Worm (Caenorhabditis elegans) whole organism, L4 larva: Measurements from ENCODE around the gene F52H3.11.
A peak's percentile ranks its signal among the peaks of the same experiment; 100 is the strongest.

Experiments
- D1046.2 ChIP-seq: fragments of 200-800 bp; sonication (Bioruptor generic); IDR thresholded peaks from 2 replicates; pipeline ENCODE4 v1.3.6; 2022; ENCODE audit warnings: missing genetic modification characterization, missing compliant biosample characterization
- Y5F2A.4 ChIP-seq: fragments of 200-800 bp; sonication (Bioruptor generic); optimal IDR thresholded peaks from 2 replicates; lab custom pipeline; 2018; ENCODE audit warnings: mild to moderate bottlenecking, missing genetic modification characterization, missing compliant biosample characterization
- aha-1 ChIP-seq: fragments of 150-350 bp; peaks from one replicate; lab custom pipeline; 2014; ENCODE audit warnings: missing biosample characterization, missing genetic modification characterization
- aly-2 ChIP-seq: sonication (generic microtip); optimal IDR thresholded peaks from 2 replicates; lab custom pipeline; 2018; ENCODE audit warnings: missing biosample characterization, missing genetic modification characterization
- arid-1 ChIP-seq: fragments of 200-800 bp; sonication (Bioruptor generic); conservative IDR thresholded peaks from 2 replicates; pipeline ENCODE4 v1.3.6; 2022; ENCODE audit warnings: missing genetic modification reagents, missing genetic modification characterization, missing compliant biosample characterization
- attf-4 ChIP-seq: sonication (generic microtip); optimal IDR thresholded peaks from 3 replicates; lab custom pipeline; 2017; ENCODE audit warnings: missing biosample characterization, missing genetic modification characterization
- ceh-32 ChIP-seq: sonication (generic microtip); optimal IDR thresholded peaks from 2 replicates; lab custom pipeline; 2016; ENCODE audit warnings: mild to moderate bottlenecking, missing genetic modification characterization, missing compliant biosample characterization; ENCODE audit not compliant: poor library complexity
- cey-2 ChIP-seq: sonication (generic microtip); optimal IDR thresholded peaks from 3 replicates; lab custom pipeline; 2017; ENCODE audit warnings: missing genetic modification characterization, mild to moderate bottlenecking, missing compliant biosample characterization, antibody characterized with exemption, borderline replicate concordance; ENCODE audit not compliant: insufficient read depth
- daf-19 ChIP-seq: fragments of 200-800 bp; sonication (Bioruptor generic); conservative IDR thresholded peaks from 2 replicates; pipeline ENCODE4 v1.3.6; 2022; ENCODE audit warnings: missing genetic modification characterization, missing compliant biosample characterization
- dmd-6 ChIP-seq: fragments of 200-800 bp; sonication (Bioruptor generic); IDR thresholded peaks from 2 replicates; pipeline ENCODE4 v1.3.6; 2022; ENCODE audit warnings: missing genetic modification reagents, missing genetic modification characterization, missing compliant biosample characterization
- dmd-8 ChIP-seq: fragments of 200-800 bp; sonication (Bioruptor generic); IDR thresholded peaks from 2 replicates; pipeline ENCODE4 v1.3.6; 2022; ENCODE audit warnings: missing genetic modification characterization, missing compliant biosample characterization
- dpl-1 ChIP-seq: fragments of 150-350 bp; optimal IDR thresholded peaks from 2 replicates; lab custom pipeline; 2014; ENCODE audit warnings: missing biosample characterization, missing genetic modification reagents, missing genetic modification characterization
- dve-1 ChIP-seq: sonication (generic microtip); optimal IDR thresholded peaks from 2 replicates; lab custom pipeline; 2017; ENCODE audit warnings: antibody characterized with exemption, mild to moderate bottlenecking, missing genetic modification characterization, missing compliant biosample characterization; ENCODE audit not compliant: insufficient read depth
- egl-27 ChIP-seq: sonication (generic microtip); optimal IDR thresholded peaks from 3 replicates; lab custom pipeline; 2017; ENCODE audit warnings: missing biosample characterization, missing genetic modification reagents, missing genetic modification characterization
- fkh-10 ChIP-seq: fragments of 150-350 bp; optimal IDR thresholded peaks from 2 replicates; lab custom pipeline; 2014; ENCODE audit warnings: missing biosample characterization, missing genetic modification reagents, missing genetic modification characterization
- hif-1 ChIP-seq, 2 experiments: sonication (generic microtip); optimal IDR thresholded peaks; 2 replicates each; lab custom pipeline; 2016 to 2017; ENCODE audit warnings: missing compliant biosample characterization in 2 of 2, missing genetic modification characterization in 2 of 2, missing genetic modification reagents in 2 of 2, missing genotype in 2 of 2, mild to moderate bottlenecking in 1 of 2
- hlh-11 ChIP-seq: fragments of 200-800 bp; sonication (Bioruptor generic); optimal IDR thresholded peaks from 2 replicates; lab custom pipeline; 2018; ENCODE audit warnings: mild to moderate bottlenecking, missing genetic modification characterization, missing compliant biosample characterization
- hlh-30 ChIP-seq: sonication (generic microtip); optimal IDR thresholded peaks from 2 replicates; lab custom pipeline; 2017; ENCODE audit warnings: antibody characterized with exemption, mild to moderate bottlenecking, missing genetic modification characterization, missing compliant biosample characterization; ENCODE audit not compliant: insufficient read depth
- lin-15B ChIP-seq: fragments of 150-350 bp; sonication (generic microtip); optimal IDR thresholded peaks from 3 replicates; lab custom pipeline; 2014; ENCODE audit warnings: missing biosample characterization, missing genetic modification characterization
- lin-39 ChIP-seq: fragments of 150-350 bp; optimal IDR thresholded peaks from 2 replicates; lab custom pipeline; 2014; ENCODE audit warnings: missing biosample characterization, missing genetic modification reagents, missing genetic modification characterization
- madf-9 ChIP-seq: fragments of 200-800 bp; sonication (Bioruptor generic); conservative IDR thresholded peaks from 2 replicates; pipeline ENCODE4 v1.3.6; 2022; ENCODE audit warnings: missing genetic modification reagents, missing genetic modification characterization, missing compliant biosample characterization
- mdt-29 ChIP-seq: fragments of 200-800 bp; sonication (Bioruptor generic); IDR thresholded peaks from 2 replicates; pipeline ENCODE4 v1.3.6; 2022; ENCODE audit warnings: missing genetic modification reagents, missing genetic modification characterization, missing compliant biosample characterization
- mxl-2 ChIP-seq: fragments of 200-800 bp; sonication (Bioruptor generic); conservative IDR thresholded peaks from 2 replicates; pipeline ENCODE4 v1.3.6; 2022; ENCODE audit warnings: missing genetic modification reagents, missing genetic modification characterization, missing compliant biosample characterization
- mxl-3 ChIP-seq: fragments of 200-800 bp; sonication (Bioruptor generic); optimal IDR thresholded peaks from 2 replicates; lab custom pipeline; 2018; ENCODE audit warnings: mild to moderate bottlenecking, missing genetic modification characterization, missing compliant biosample characterization
- nhr-10 ChIP-seq: fragments of 150-350 bp; optimal IDR thresholded peaks from 2 replicates; lab custom pipeline; 2014; ENCODE audit warnings: missing biosample characterization, missing genetic modification characterization
- nhr-102 ChIP-seq: sonication (generic microtip); optimal IDR thresholded peaks from 2 replicates; lab custom pipeline; 2016; ENCODE audit warnings: mild to moderate bottlenecking, missing genetic modification characterization, moderate library complexity, missing compliant biosample characterization
- nhr-11 ChIP-seq: fragments of 150-350 bp; optimal IDR thresholded peaks from 2 replicates; lab custom pipeline; 2014; ENCODE audit warnings: missing biosample characterization, missing genetic modification characterization
- nhr-237 ChIP-seq: sonication (generic microtip); optimal IDR thresholded peaks from 2 replicates; lab custom pipeline; 2017; ENCODE audit warnings: missing biosample characterization, missing genetic modification characterization
- nhr-25 ChIP-seq: sonication (generic microtip); optimal IDR thresholded peaks from 2 replicates; lab custom pipeline; 2017; ENCODE audit warnings: missing genetic modification characterization, mild to moderate bottlenecking, missing compliant biosample characterization, antibody characterized with exemption, moderate library complexity, borderline replicate concordance; ENCODE audit not compliant: insufficient read depth
- nhr-28 ChIP-seq: fragments of 150-350 bp; optimal IDR thresholded peaks from 2 replicates; lab custom pipeline; 2014; ENCODE audit warnings: missing biosample characterization, missing genetic modification characterization
- nhr-42 ChIP-seq: fragments of 200-800 bp; sonication (Bioruptor generic); IDR thresholded peaks from 2 replicates; pipeline ENCODE4 v1.3.6; 2022; ENCODE audit warnings: missing genetic modification characterization, missing compliant biosample characterization
- nhr-6 ChIP-seq: fragments of 150-350 bp; optimal IDR thresholded peaks from 2 replicates; lab custom pipeline; 2014; ENCODE audit warnings: missing biosample characterization, missing genetic modification characterization
- nhr-76 ChIP-seq: fragments of 150-350 bp; optimal IDR thresholded peaks from 2 replicates; lab custom pipeline; 2014; ENCODE audit warnings: missing biosample characterization, missing genetic modification characterization
- sdz-12 ChIP-seq: fragments of 200-800 bp; sonication (Bioruptor generic); optimal IDR thresholded peaks from 2 replicates; lab custom pipeline; 2018; ENCODE audit warnings: mild to moderate bottlenecking, missing genetic modification characterization, missing compliant biosample characterization
- skn-1 ChIP-seq: fragments of 150-350 bp; optimal IDR thresholded peaks from 2 replicates; lab custom pipeline; 2014; ENCODE audit warnings: missing biosample characterization, missing genetic modification characterization
- snpc-4 ChIP-seq: fragments of 150-350 bp; optimal IDR thresholded peaks from 2 replicates; lab custom pipeline; 2014; ENCODE audit warnings: missing biosample characterization, missing genetic modification characterization
- spr-1 ChIP-seq: sonication (generic microtip); optimal IDR thresholded peaks from 2 replicates; lab custom pipeline; 2016; ENCODE audit warnings: mild to moderate bottlenecking, missing genetic modification characterization, missing compliant biosample characterization
- tra-1 ChIP-seq: fragments of 200-800 bp; sonication (Bioruptor generic); IDR thresholded peaks from 2 replicates; pipeline ENCODE4 v1.3.6; 2022; ENCODE audit warnings: missing genetic modification reagents, missing genetic modification characterization, missing compliant biosample characterization
- unc-62 ChIP-seq, 3 experiments: fragments of 150-350 bp in 1 of 3; sonication (generic microtip); optimal IDR thresholded peaks in 2 of 3; peaks in 1 of 3; 1 replicate in 1 of 3; 2 replicates in 2 of 3; lab custom pipeline; 2014 to 2017; ENCODE audit warnings: missing biosample characterization in 3 of 3, missing genetic modification characterization in 3 of 3, missing genetic modification reagents in 3 of 3, missing genotype in 1 of 3
- vab-7 ChIP-seq: fragments of 200-800 bp; sonication (Bioruptor generic); IDR thresholded peaks from 2 replicates; pipeline ENCODE4 v1.3.6; 2022; ENCODE audit warnings: missing genetic modification reagents, missing genetic modification characterization, missing compliant biosample characterization
- zag-1 ChIP-seq: fragments of 150-350 bp; optimal IDR thresholded peaks from 2 replicates; lab custom pipeline; 2014; ENCODE audit warnings: missing biosample characterization, missing genetic modification characterization

Gene F52H3.11

DNA sequence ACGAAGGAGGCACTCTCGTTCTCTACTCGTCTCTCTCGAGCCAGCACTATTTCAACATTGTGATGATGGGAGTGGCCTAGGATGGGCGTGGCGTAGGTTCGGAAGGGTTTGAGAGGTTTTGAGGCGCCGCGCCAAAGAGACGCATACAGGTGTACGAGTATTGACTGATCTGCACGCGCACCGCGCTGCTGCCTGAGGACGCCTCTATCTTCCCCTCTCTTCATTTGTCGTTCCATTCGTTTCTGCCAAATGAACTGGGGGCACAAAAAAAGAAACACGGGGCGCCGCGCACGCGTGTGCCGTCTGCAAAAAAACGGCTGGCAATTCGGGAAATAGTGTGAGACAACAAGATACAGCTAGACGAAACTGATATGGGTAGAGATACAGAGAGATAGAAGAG lies 28.9 kb downstream of the F52H3.11 start, which contains the start of gene lec-2 (continued):
- TF ChIP-seq arid-1 (GFP tag; lab: Robert Waterston, UW) (no peak), zag-1 (no peak), tra-1 (GFP tag; lab: Robert Waterston, UW) (0 out of 2 replicates have a peak, but pooled peaks have one; percentile 43), nhr-28 (tag; lab: Kevin White, UChicago) (peak; percentile 42), nhr-42 (no peak), attf-4 (tag; lab: Kevin White, UChicago) (no peak), dmd-8 (GFP tag; lab: Robert Waterston, UW) (0 out of 2 replicates have a peak, but pooled peaks have one; percentile 21), nhr-11 (peak; percentile 65), hif-1 (tag; optimal IDR thresholded peaks at IDR 0.05; lab: Kevin White, UChicago) (no peak), mdt-29 (GFP tag; lab: Robert Waterston, UW) (no peak), D1046.2 (0 out of 2 replicates have a peak, but pooled peaks have one; percentile 14), madf-9 (GFP tag; lab: Robert Waterston, UW) (no peak), lin-39 (tag; lab: Kevin White, UChicago) (no peak), skn-1 (no peak), nhr-10 (tag; lab: Kevin White, UChicago) (no peak)
- TF ChIP-seq, all 104 proteins: peak for 23

DNA sequence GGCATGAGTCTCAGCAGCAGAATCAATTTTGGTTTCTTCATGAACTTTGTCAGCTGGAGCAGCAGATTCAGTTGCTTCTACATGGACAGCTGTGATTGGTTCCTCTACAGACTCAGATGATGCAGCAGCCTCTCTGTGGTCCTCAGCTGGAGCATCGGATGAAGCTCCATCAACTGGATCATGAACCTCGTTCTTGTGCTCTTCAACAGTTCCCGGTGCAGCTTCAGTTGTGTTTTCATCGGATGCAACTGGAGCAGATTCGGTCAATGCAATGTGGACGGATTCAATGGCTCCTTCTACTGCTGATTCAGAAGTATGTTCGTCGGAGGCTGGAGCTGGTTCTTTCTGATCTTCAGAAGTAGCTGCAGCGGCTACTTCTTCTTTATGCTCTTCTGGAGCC lies 30.6 kb downstream of the F52H3.11 start:
- TF ChIP-seq sdz-12 (GFP tag; lab: Kevin White, UChicago), result no peak
- TF ChIP-seq unc-62 (GFP tag; optimal IDR thresholded peaks at IDR 0.05 in 1 of 2; lab: Kevin White, UChicago), result peak in 1 of 2 experiments; percentile 72
- TF ChIP-seq unc-62 (tag; optimal IDR thresholded peaks at IDR 0.05; lab: Kevin White, UChicago), result no peak
- TF ChIP-seq D1046.2, result no peak
- TF ChIP-seq hlh-11 (tag; lab: Kevin White, UChicago), result no peak
- no peak for TF ChIP-seq nhr-237 (tag; lab: Kevin White, UChicago)

DNA sequence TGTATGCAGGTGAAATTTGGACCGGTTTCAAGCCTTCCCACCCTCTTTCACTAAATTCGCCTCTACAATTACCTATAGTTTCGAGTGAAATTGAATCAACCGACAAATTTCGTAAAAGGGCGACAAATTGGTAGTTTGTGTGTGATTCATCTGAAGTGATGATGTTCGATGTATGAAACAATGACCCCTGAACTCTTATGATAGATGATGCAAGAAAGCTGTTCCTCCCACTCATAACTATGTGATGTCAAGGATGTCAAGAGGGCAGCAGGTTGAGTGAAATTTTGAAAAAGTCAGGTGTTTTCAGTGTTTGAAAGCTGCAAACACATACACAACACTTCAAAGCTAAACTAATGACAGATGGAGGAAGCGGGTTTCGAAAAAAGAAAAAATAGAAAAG lies 32.5 kb downstream of the F52H3.11 start:
- no peak for TF ChIP-seq nhr-25 (tag; lab: Kevin White, UChicago)
- 0 out of 2 replicates have a peak, but pooled peaks have one; percentile 6 for TF ChIP-seq tra-1 (GFP tag; lab: Robert Waterston, UW)
- no peak for TF ChIP-seq lin-15B (tag; lab: Kevin White, UChicago)
- TF ChIP-seq fkh-10 (GFP tag; lab: Kevin White, UChicago), result no peak
- no peak for TF ChIP-seq hlh-30 (tag; lab: Kevin White, UChicago)
- TF ChIP-seq nhr-102 (tag; lab: Kevin White, UChicago), result no peak
- no peak for TF ChIP-seq aha-1 (tag; lab: Kevin White, UChicago)
- TF ChIP-seq mxl-2 (GFP tag; lab: Robert Waterston, UW), result no peak
- peak in 1 of 2 experiments; percentile 57 for TF ChIP-seq unc-62 (GFP tag; optimal IDR thresholded peaks at IDR 0.05 in 1 of 2; lab: Kevin White, UChicago)
- no peak for TF ChIP-seq unc-62 (tag; optimal IDR thresholded peaks at IDR 0.05; lab: Kevin White, UChicago)
- no peak for TF ChIP-seq dpl-1 (GFP tag; lab: Kevin White, UChicago)
- TF ChIP-seq snpc-4, result no peak
- peak; percentile 75 for TF ChIP-seq nhr-11

ce11 chrII:10011733-10012132 lies 33.2 kb downstream of the F52H3.11 start:
- TF ChIP-seq egl-27 (tag; lab: Kevin White, UChicago), result no peak
- no peak for TF ChIP-seq spr-1 (tag; lab: Kevin White, UChicago)
- TF ChIP-seq mxl-3 (GFP tag; lab: Kevin White, UChicago), result peak; percentile 29
- TF ChIP-seq nhr-6 (tag; lab: Kevin White, UChicago), result no peak
- no peak for TF ChIP-seq ceh-32
- no peak for TF ChIP-seq daf-19 (GFP tag; lab: Robert Waterston, UW)
- no peak for TF ChIP-seq nhr-76 (tag; lab: Kevin White, UChicago)
- no peak for TF ChIP-seq vab-7 (GFP tag; lab: Robert Waterston, UW)
- peak; percentile 16; the same call in 1 of the 2 replicates for TF ChIP-seq dmd-6 (GFP tag; lab: Robert Waterston, UW)
- TF ChIP-seq nhr-42, result no peak
- no peak for TF ChIP-seq aha-1 (tag; lab: Kevin White, UChicago)
- TF ChIP-seq Y5F2A.4, result no peak
- no peak for TF ChIP-seq aly-2 (tag; lab: Kevin White, UChicago)
- peak; percentile 2 for TF ChIP-seq nhr-28 (tag; lab: Kevin White, UChicago)
- TF ChIP-seq unc-62 (GFP tag; optimal IDR thresholded peaks at IDR 0.05 in 1 of 2; lab: Kevin White, UChicago), result peak in 1 of 2 experiments; percentile 78
- no peak for TF ChIP-seq unc-62 (tag; optimal IDR thresholded peaks at IDR 0.05; lab: Kevin White, UChicago)
- TF ChIP-seq cey-2 (tag; lab: Kevin White, UChicago), result no peak
- peak; percentile 28 for TF ChIP-seq dve-1 (tag; lab: Kevin White, UChicago)
- TF ChIP-seq nhr-10 (tag; lab: Kevin White, UChicago), result no peak
